Fruit fly (Drosophila melanogaster): ENCODE results near the gene fz2.
A peak's percentile ranks its signal among the peaks of the same experiment; 100 is the strongest.

dm6 chr3L:19096032-19096431, 139.1 kb downstream of the fz2 start, which contains the start of gene CNPYb:
- TF ChIP-seq zfh2 (GFP tag; optimal IDR thresholded peaks at IDR 0.05) (no peak), CG15011 (GFP tag; optimal IDR thresholded peaks at IDR 0.05) (no peak), bcd (GFP tag; optimal IDR thresholded peaks at IDR 0.05) (no peak), Dp (GFP tag; optimal IDR thresholded peaks at IDR 0.05) (peak; percentile 20), ato (GFP tag; IDR thresholded peaks at IDR 0.05; ENCODE audit: partially characterized antibody) (no peak), zen2 (GFP tag; IDR thresholded peaks at IDR 0.05; ENCODE audit: partially characterized antibody) (no peak), CG9817 (tag; optimal IDR thresholded peaks at IDR 0.05) (no peak), chn (GFP tag; optimal IDR thresholded peaks at IDR 0.05) (no peak), lola (GFP tag; optimal IDR thresholded peaks at IDR 0.05) (no peak), lmd (GFP tag; IDR thresholded peaks at IDR 0.05) (no peak)
